Fruit fly (Drosophila melanogaster) whole organism, embryonic: Measurements from ENCODE around the gene CG17752.

Experiments used
- CG10462 ChIP-seq: fragments of 200-800 bp; sonication (Bioruptor generic); optimal IDR thresholded peaks from 2 replicates; lab custom pipeline; 2016; ENCODE audit warnings: missing biosample characterization, missing genetic modification characterization
- CG12744 ChIP-seq: fragments of 200-800 bp; sonication (Bioruptor generic); optimal IDR thresholded peaks from 2 replicates; lab custom pipeline; 2016; ENCODE audit warnings: missing biosample characterization, missing genetic modification characterization
- CG13287 ChIP-seq: fragments of 200-800 bp; sonication (Bioruptor generic); IDR thresholded peaks from 2 replicates; pipeline ENCODE4 v1.3.6; 2022; ENCODE audit warnings: missing biosample characterization, missing genetic modification characterization; ENCODE audit not compliant: partially characterized antibody
- CG17359 ChIP-seq: fragments of 200-800 bp; sonication (Bioruptor generic); optimal IDR thresholded peaks from 3 replicates; lab custom pipeline; 2018; ENCODE audit warnings: missing biosample characterization, mild to moderate bottlenecking, missing genetic modification characterization, moderate library complexity
- CG17361 ChIP-seq: fragments of 200-800 bp; sonication (Bioruptor generic); IDR thresholded peaks from 3 replicates; pipeline ENCODE4 v1.3.6; 2022; ENCODE audit warnings: missing biosample characterization, missing genetic modification characterization
- CG18262 ChIP-seq: fragments of 200-800 bp; optimal IDR thresholded peaks from 3 replicates; lab custom pipeline; 2019; ENCODE audit warnings: missing biosample characterization, mild to moderate bottlenecking, missing genetic modification characterization, moderate library complexity
- CG2712 ChIP-seq: fragments of 200-800 bp; optimal IDR thresholded peaks from 3 replicates; lab custom pipeline; 2019; ENCODE audit warnings: missing biosample characterization, mild to moderate bottlenecking, missing genetic modification characterization, moderate library complexity
- CG3065 ChIP-seq: fragments of 200-800 bp; sonication (Bioruptor generic); optimal IDR thresholded peaks from 2 replicates; lab custom pipeline; 2016; ENCODE audit warnings: missing biosample characterization, missing genetic modification characterization
- CG4617 ChIP-seq: fragments of 200-800 bp; sonication (Bioruptor generic); optimal IDR thresholded peaks from 3 replicates; lab custom pipeline; 2016; ENCODE audit warnings: missing biosample characterization, missing genetic modification characterization, borderline replicate concordance
- CG6683 ChIP-seq: fragments of 200-800 bp; sonication (Bioruptor generic); optimal IDR thresholded peaks from 2 replicates; lab custom pipeline; 2017; ENCODE audit warnings: missing biosample characterization, mild to moderate bottlenecking, missing genetic modification characterization, missing genetic modification reagents
- CG6765 ChIP-seq: fragments of 200-800 bp; sonication (Bioruptor generic); optimal IDR thresholded peaks from 3 replicates; lab custom pipeline; 2017; ENCODE audit warnings: missing biosample characterization, mild to moderate bottlenecking, missing genetic modification characterization
- CG7271 ChIP-seq: fragments of 200-800 bp; sonication (Bioruptor generic); optimal IDR thresholded peaks from 2 replicates; lab custom pipeline; 2018; ENCODE audit warnings: missing biosample characterization, mild to moderate bottlenecking, missing genetic modification characterization, moderate library complexity
- CG7556 ChIP-seq: fragments of 200-800 bp; sonication (Bioruptor generic); optimal IDR thresholded peaks from 2 replicates; lab custom pipeline; 2017; ENCODE audit warnings: missing biosample characterization, mild to moderate bottlenecking, missing genetic modification characterization
- CG9609 ChIP-seq: fragments of 200-800 bp; sonication (Bioruptor generic); optimal IDR thresholded peaks from 3 replicates; lab custom pipeline; 2016; ENCODE audit warnings: missing biosample characterization, missing genetic modification characterization
- CkIIα-i1 ChIP-seq: fragments of 200-800 bp; sonication (Bioruptor generic); IDR thresholded peaks from 2 replicates; pipeline ENCODE4 v1.3.6; 2022; ENCODE audit warnings: missing biosample characterization, missing genetic modification characterization
- D19B ChIP-seq: fragments of 200-800 bp; sonication (Bioruptor generic); optimal IDR thresholded peaks from 2 replicates; lab custom pipeline; 2017; ENCODE audit warnings: missing biosample characterization, mild to moderate bottlenecking, missing genetic modification characterization
- Deaf1 ChIP-seq: fragments of 200-800 bp; optimal IDR thresholded peaks from 3 replicates; lab custom pipeline; 2019; ENCODE audit warnings: missing biosample characterization, mild to moderate bottlenecking, missing genetic modification characterization, moderate library complexity
- Dip2 ChIP-seq: fragments of 200-800 bp; sonication (Bioruptor generic); IDR thresholded peaks from 2 replicates; pipeline ENCODE4 v1.3.6; 2022; ENCODE audit warnings: missing biosample characterization, missing genetic modification characterization
- Doc3 ChIP-seq: fragments of 200-800 bp; sonication (Bioruptor generic); IDR thresholded peaks from 3 replicates; pipeline ENCODE4 v1.3.6; 2022; ENCODE audit warnings: missing biosample characterization, missing genetic modification characterization; ENCODE audit not compliant: partially characterized antibody
- HmgD ChIP-seq: fragments of 200-800 bp; sonication (Bioruptor generic); optimal IDR thresholded peaks from 3 replicates; lab custom pipeline; 2016; ENCODE audit warnings: missing biosample characterization, missing genetic modification characterization
- HmgZ ChIP-seq: fragments of 200-800 bp; sonication (Bioruptor generic); optimal IDR thresholded peaks from 2 replicates; lab custom pipeline; 2018; ENCODE audit warnings: missing biosample characterization, mild to moderate bottlenecking, missing genetic modification characterization
- MTF-1 ChIP-seq: fragments of 200-800 bp; sonication (Bioruptor generic); optimal IDR thresholded peaks from 2 replicates; lab custom pipeline; 2018; ENCODE audit warnings: missing biosample characterization, mild to moderate bottlenecking, missing genetic modification characterization, borderline replicate concordance
- Meics ChIP-seq: fragments of 200-800 bp; sonication (Bioruptor generic); optimal IDR thresholded peaks from 2 replicates; lab custom pipeline; 2017; ENCODE audit warnings: missing biosample characterization, mild to moderate bottlenecking, missing genetic modification characterization
- Mrtf ChIP-seq: fragments of 200-800 bp; sonication (Bioruptor generic); IDR thresholded peaks from 3 replicates; pipeline ENCODE4 v1.3.6; 2022; ENCODE audit warnings: missing biosample characterization, missing genetic modification characterization
- NFAT ChIP-seq: fragments of 200-800 bp; sonication (Bioruptor generic); IDR thresholded peaks from 2 replicates; pipeline ENCODE4 v1.3.6; 2022; ENCODE audit warnings: missing biosample characterization, missing genetic modification characterization
- Pdp1 ChIP-seq, 2 experiments: fragments of 200-800 bp; sonication (Bioruptor generic); optimal IDR thresholded peaks; 3 replicates each; lab custom pipeline; 2016; ENCODE audit warnings: missing biosample characterization in 2 of 2, missing genetic modification characterization in 2 of 2, mild to moderate bottlenecking in 1 of 2, moderate library complexity in 1 of 2
- Six4 ChIP-seq: fragments of 200-800 bp; sonication (Bioruptor generic); optimal IDR thresholded peaks from 2 replicates; lab custom pipeline; 2016; ENCODE audit warnings: missing biosample characterization, missing genetic modification characterization
- Sry-δ ChIP-seq: fragments of 200-800 bp; sonication (Bioruptor generic); optimal IDR thresholded peaks from 2 replicates; lab custom pipeline; 2016; ENCODE audit warnings: missing biosample characterization, missing genetic modification characterization
- Tbp ChIP-seq: fragments of >200 bp; optimal IDR thresholded peaks from 2 replicates; lab custom pipeline; 2018; ENCODE audit warnings: missing biosample characterization, missing genetic modification characterization
- Trl ChIP-seq, 3 experiments: fragments of >200 bp in 2 of 3; fragments of 200-800 bp in 1 of 3; sonication (Bioruptor generic) in 1 of 3; optimal IDR thresholded peaks; 2 replicates in 1 of 3; 3 replicates in 2 of 3; lab custom pipeline; 2016 to 2017; ENCODE audit warnings: missing biosample characterization in 1 of 3, missing genetic modification characterization in 1 of 3
- YL-1 ChIP-seq: fragments of 200-800 bp; sonication (Bioruptor generic); optimal IDR thresholded peaks from 3 replicates; lab custom pipeline; 2017; ENCODE audit warnings: missing biosample characterization, mild to moderate bottlenecking, missing genetic modification characterization
- al ChIP-seq: fragments of 200-800 bp; sonication (Bioruptor generic); IDR thresholded peaks from 2 replicates; pipeline ENCODE4 v1.3.6; 2022; ENCODE audit warnings: missing biosample characterization, missing genetic modification characterization
- aop ChIP-seq: fragments of 200-800 bp; sonication (Bioruptor generic); IDR thresholded peaks from 2 replicates; pipeline ENCODE4 v1.3.6; 2022; ENCODE audit warnings: missing biosample characterization, missing genetic modification characterization
- bbx ChIP-seq: fragments of 200-800 bp; sonication (Bioruptor generic); IDR thresholded peaks from 2 replicates; pipeline ENCODE4 v1.3.6; 2022; ENCODE audit warnings: missing biosample characterization, missing genetic modification characterization; ENCODE audit not compliant: partially characterized antibody
- dm ChIP-seq: fragments of 200-800 bp; sonication (Bioruptor generic); optimal IDR thresholded peaks from 3 replicates; lab custom pipeline; 2016; ENCODE audit warnings: missing biosample characterization, missing genetic modification characterization
- eve ChIP-seq, 2 experiments: fragments of >200 bp; optimal IDR thresholded peaks; 2 replicates each; lab custom pipeline; 2017; ENCODE audit warnings: missing biosample characterization in 2 of 2, missing genetic modification characterization in 2 of 2
- gem ChIP-seq: fragments of 200-800 bp; sonication (Bioruptor generic); optimal IDR thresholded peaks from 2 replicates; lab custom pipeline; 2019; ENCODE audit warnings: missing biosample characterization, mild to moderate bottlenecking, missing genetic modification characterization, moderate library complexity
- grn ChIP-seq: fragments of 200-800 bp; sonication (Bioruptor generic); optimal IDR thresholded peaks from 3 replicates; lab custom pipeline; 2017; ENCODE audit warnings: missing biosample characterization, missing genetic modification characterization
- insv ChIP-seq, 2 experiments: fragments of 200-800 bp; sonication (Bioruptor generic); optimal IDR thresholded peaks; 3 replicates each; lab custom pipeline; 2016 to 2018; ENCODE audit warnings: missing biosample characterization in 2 of 2, missing genetic modification characterization in 2 of 2
- mirr ChIP-seq: fragments of 200-800 bp; sonication (Bioruptor generic); optimal IDR thresholded peaks from 3 replicates; lab custom pipeline; 2018; ENCODE audit warnings: missing biosample characterization, mild to moderate bottlenecking, missing genetic modification characterization
- p53 ChIP-seq: fragments of 200-800 bp; sonication (Bioruptor generic); optimal IDR thresholded peaks from 2 replicates; lab custom pipeline; 2016; ENCODE audit warnings: missing biosample characterization, missing genetic modification characterization
- pb ChIP-seq: fragments of 200-800 bp; sonication (Bioruptor generic); optimal IDR thresholded peaks from 3 replicates; lab custom pipeline; 2016; ENCODE audit warnings: missing biosample characterization, missing genetic modification characterization
- pzg ChIP-seq: fragments of 200-800 bp; sonication (Bioruptor generic); optimal IDR thresholded peaks from 3 replicates; lab custom pipeline; 2018; ENCODE audit warnings: missing biosample characterization, mild to moderate bottlenecking, missing genetic modification characterization, moderate library complexity
- slou ChIP-seq: fragments of 200-800 bp; sonication (Bioruptor generic); optimal IDR thresholded peaks from 3 replicates; lab custom pipeline; 2016; ENCODE audit warnings: missing biosample characterization, missing genetic modification characterization
- tin ChIP-seq: fragments of 200-800 bp; sonication (Bioruptor generic); optimal IDR thresholded peaks from 3 replicates; lab custom pipeline; 2016; ENCODE audit warnings: missing biosample characterization, missing genetic modification characterization
- tio ChIP-seq: fragments of 200-800 bp; sonication (Bioruptor generic); optimal IDR thresholded peaks from 2 replicates; lab custom pipeline; 2017; ENCODE audit warnings: missing biosample characterization, missing genetic modification characterization, inconsistent platforms
- tx ChIP-seq: fragments of 200-800 bp; sonication (Bioruptor generic); optimal IDR thresholded peaks from 2 replicates; lab custom pipeline; 2016; ENCODE audit warnings: missing biosample characterization, missing genetic modification characterization
- vfl ChIP-seq: fragments of 200-800 bp; sonication (Bioruptor generic); optimal IDR thresholded peaks from 2 replicates; lab custom pipeline; 2016; ENCODE audit warnings: missing biosample characterization, missing genetic modification characterization
- wor ChIP-seq: fragments of 200-800 bp; sonication (Bioruptor generic); IDR thresholded peaks from 2 replicates; pipeline ENCODE4 v1.3.6; 2022; ENCODE audit warnings: missing biosample characterization, missing genetic modification characterization

The CG17752 gene

dm6 chr3R:19644094-19644900 lies 34.3 kb downstream of the CG17752 start, which contains the start of gene Vha13 (continued):
- TF ChIP-seq slou (peak; percentile 0), Sry-δ (peak; percentile 88), CG6683 (GFP tag; lab: Kevin White, UChicago) (peak; percentile 31), gem (peak; percentile 51), NFAT (peak; percentile 84), CG7271 (no peak), CG2712 (tag; lab: Kevin White, UChicago) (peak; percentile 23), CG18262 (tag; lab: Kevin White, UChicago) (peak; percentile 22), CG6765 (GFP tag; lab: Kevin White, UChicago) (peak; percentile 52), CG10462 (GFP tag; lab: Kevin White, UChicago) (no peak), tio (no peak), wor (no peak), CG3065 (GFP tag; lab: Kevin White, UChicago) (no peak), Doc3 (GFP tag; lab: Robert Waterston, UW) (no peak), HmgZ (tag; lab: Kevin White, UChicago) (peak; percentile 53), CkIIα-i1 (GFP tag; lab: Robert Waterston, UW) (no peak), al (GFP tag; lab: Robert Waterston, UW) (0 out of 2 replicates have a peak, but pooled peaks have one; percentile 23), Tbp (GFP tag; lab: Kevin White, UChicago) (no peak), Meics (GFP tag; lab: Kevin White, UChicago) (peak; percentile 21), aop (GFP tag; lab: Robert Waterston, UW) (peak; percentile 64; the same call in 1 of the 2 replicates), Trl (optimal IDR thresholded peaks at IDR 0.05; lab: Kevin White, UChicago) (no peak), Trl (GFP tag; optimal IDR thresholded peaks at IDR 0.05; lab: Kevin White, UChicago) (peak; percentile 43), HmgD (peak; percentile 79), CG7556 (GFP tag; lab: Kevin White, UChicago) (peak; percentile 34), Pdp1 (GFP tag; optimal IDR thresholded peaks at IDR 0.05; lab: Kevin White, UChicago) (peak; percentile 14 to 27), insv (GFP tag; optimal IDR thresholded peaks at IDR 0.05; lab: Kevin White, UChicago) (peak; percentile 67 to 93), bbx (GFP tag; lab: Robert Waterston, UW) (peak; percentile 79), vfl (GFP tag; lab: Kevin White, UChicago) (peak; percentile 10), tin (peak; percentile 43), CG17361 (GFP tag; lab: Robert Waterston, UW) (peak; percentile 69), Deaf1 (tag; lab: Kevin White, UChicago) (peak; percentile 61), eve (GFP tag; optimal IDR thresholded peaks at IDR 0.05; lab: Kevin White, UChicago) (no peak), D19B (GFP tag; lab: Kevin White, UChicago) (no peak), dm (GFP tag; lab: Kevin White, UChicago) (peak; percentile 38), CG12744 (no peak), CG4617 (GFP tag; lab: Kevin White, UChicago) (peak; percentile 34), Six4 (no peak), MTF-1 (GFP tag; lab: Kevin White, UChicago) (peak; percentile 39), Dip2 (GFP tag; lab: Robert Waterston, UW) (no peak), tx (GFP tag; lab: Kevin White, UChicago) (no peak), Mrtf (peak; percentile 51; the same call in 1 of the 3 replicates), CG9609 (GFP tag; lab: Kevin White, UChicago) (peak; percentile 64), grn (GFP tag; lab: Kevin White, UChicago) (no peak), YL-1 (peak; percentile 96), p53 (GFP tag; lab: Kevin White, UChicago) (no peak), pzg (GFP tag; lab: Kevin White, UChicago) (peak; percentile 78), mirr (GFP tag; lab: Kevin White, UChicago) (peak; percentile 60), pb (GFP tag; lab: Kevin White, UChicago) (no peak), CG13287 (GFP tag; lab: Robert Waterston, UW) (peak; percentile 18), CG17359 (tag; lab: Kevin White, UChicago) (no peak)
